Fruit fly (Drosophila melanogaster) whole organism, embryonic: ENCODE measurements around the gene MTF-1.

Experiments used
- CG10267 ChIP-seq: fragments of 200-800 bp; sonication (Bioruptor generic); optimal IDR thresholded peaks from 2 replicates; lab custom pipeline; 2018; ENCODE audit warnings: missing biosample characterization, mild to moderate bottlenecking, missing genetic modification characterization, moderate library complexity
- CG10543 ChIP-seq: fragments of 200-800 bp; sonication (Bioruptor generic); optimal IDR thresholded peaks from 3 replicates; lab custom pipeline; 2017; ENCODE audit warnings: missing biosample characterization, mild to moderate bottlenecking, missing genetic modification characterization, moderate library complexity
- CG10979 ChIP-seq: fragments of 200-800 bp; sonication (Bioruptor generic); optimal IDR thresholded peaks from 2 replicates; lab custom pipeline; 2018; ENCODE audit warnings: missing biosample characterization, mild to moderate bottlenecking, missing genetic modification characterization, moderate library complexity
- CG12391 ChIP-seq: fragments of 200-800 bp; sonication (Bioruptor generic); optimal IDR thresholded peaks from 3 replicates; lab custom pipeline; 2018; ENCODE audit warnings: missing biosample characterization, mild to moderate bottlenecking, missing genetic modification characterization, moderate library complexity
- CG13775 ChIP-seq: fragments of 200-800 bp; sonication (Bioruptor generic); optimal IDR thresholded peaks from 3 replicates; lab custom pipeline; 2017; ENCODE audit warnings: missing biosample characterization, mild to moderate bottlenecking, missing genetic modification characterization
- CG1529 ChIP-seq: fragments of 200-800 bp; sonication (Bioruptor generic); optimal IDR thresholded peaks from 3 replicates; lab custom pipeline; 2018; ENCODE audit warnings: missing biosample characterization, missing genetic modification characterization
- CG15514 ChIP-seq: fragments of 200-800 bp; sonication (Bioruptor generic); optimal IDR thresholded peaks from 3 replicates; lab custom pipeline; 2017; ENCODE audit warnings: missing biosample characterization, missing genetic modification characterization, mild to moderate bottlenecking, moderate library complexity, missing genetic modification reagents
- CG16815 ChIP-seq: fragments of 200-800 bp; sonication (Bioruptor generic); optimal IDR thresholded peaks from 3 replicates; lab custom pipeline; 2017; ENCODE audit warnings: missing biosample characterization, mild to moderate bottlenecking, missing genetic modification characterization
- CG1832 ChIP-seq: fragments of 200-800 bp; sonication (Bioruptor generic); optimal IDR thresholded peaks from 2 replicates; lab custom pipeline; 2017; ENCODE audit warnings: missing biosample characterization, mild to moderate bottlenecking, missing genetic modification characterization, inconsistent platforms
- CG18599 ChIP-seq: fragments of 200-800 bp; sonication (Bioruptor generic); optimal IDR thresholded peaks from 3 replicates; lab custom pipeline; 2017; ENCODE audit warnings: missing biosample characterization, missing genetic modification characterization, mild to moderate bottlenecking, moderate library complexity, missing genetic modification reagents
- CG2116 ChIP-seq: fragments of 200-800 bp; sonication (Bioruptor generic); optimal IDR thresholded peaks from 3 replicates; lab custom pipeline; 2018; ENCODE audit warnings: missing biosample characterization, mild to moderate bottlenecking, missing genetic modification characterization
- CG2889 ChIP-seq: fragments of 200-800 bp; sonication (Bioruptor generic); IDR thresholded peaks from 3 replicates; pipeline ENCODE4 v1.3.6; 2022; ENCODE audit warnings: missing biosample characterization, missing genetic modification characterization
- CG31365 ChIP-seq: fragments of 200-800 bp; sonication (Bioruptor generic); optimal IDR thresholded peaks from 2 replicates; lab custom pipeline; 2018; ENCODE audit warnings: missing biosample characterization, mild to moderate bottlenecking, missing genetic modification characterization
- CG3281 ChIP-seq: fragments of 200-800 bp; sonication (Bioruptor generic); optimal IDR thresholded peaks from 3 replicates; lab custom pipeline; 2017; ENCODE audit warnings: missing biosample characterization, mild to moderate bottlenecking, missing genetic modification characterization
- CG33557 ChIP-seq: fragments of 200-800 bp; sonication (Bioruptor generic); optimal IDR thresholded peaks from 2 replicates; lab custom pipeline; 2019; ENCODE audit warnings: missing biosample characterization, mild to moderate bottlenecking, missing genetic modification characterization, moderate library complexity
- CG34224 ChIP-seq: fragments of 200-800 bp; sonication (Bioruptor generic); IDR thresholded peaks from 3 replicates; pipeline ENCODE4 v1.3.6; 2022; ENCODE audit warnings: missing biosample characterization, missing genetic modification characterization; ENCODE audit not compliant: partially characterized antibody
- CG42726 ChIP-seq: fragments of 200-800 bp; sonication (Bioruptor generic); IDR thresholded peaks from 2 replicates; pipeline ENCODE4 v1.3.6; 2022; ENCODE audit warnings: missing biosample characterization, missing genetic modification characterization; ENCODE audit not compliant: partially characterized antibody
- CG6683 ChIP-seq: fragments of 200-800 bp; sonication (Bioruptor generic); optimal IDR thresholded peaks from 2 replicates; lab custom pipeline; 2017; ENCODE audit warnings: missing biosample characterization, mild to moderate bottlenecking, missing genetic modification characterization, missing genetic modification reagents
- CG6689 ChIP-seq: fragments of 200-800 bp; sonication (Bioruptor generic); IDR thresholded peaks from 2 replicates; pipeline ENCODE4 v1.3.6; 2022; ENCODE audit warnings: missing biosample characterization, missing genetic modification characterization
- CG6813 ChIP-seq: fragments of 200-800 bp; sonication (Bioruptor generic); optimal IDR thresholded peaks from 2 replicates; lab custom pipeline; 2017; ENCODE audit warnings: missing biosample characterization, missing genetic modification characterization, mild to moderate bottlenecking, moderate library complexity, missing genetic modification reagents
- CG7372 ChIP-seq: fragments of 200-800 bp; sonication (Bioruptor generic); IDR thresholded peaks from 2 replicates; pipeline ENCODE4 v1.3.6; 2022; ENCODE audit warnings: missing biosample characterization, missing genetic modification characterization
- CG8388 ChIP-seq: fragments of 200-800 bp; sonication (Bioruptor generic); optimal IDR thresholded peaks from 2 replicates; lab custom pipeline; 2019; ENCODE audit warnings: missing biosample characterization, mild to moderate bottlenecking, missing genetic modification characterization, moderate library complexity
- Deaf1 ChIP-seq: fragments of 200-800 bp; optimal IDR thresholded peaks from 3 replicates; lab custom pipeline; 2019; ENCODE audit warnings: missing biosample characterization, mild to moderate bottlenecking, missing genetic modification characterization, moderate library complexity
- Dek ChIP-seq: fragments of 200-800 bp; sonication (Bioruptor generic); optimal IDR thresholded peaks from 3 replicates; lab custom pipeline; 2019; ENCODE audit warnings: missing biosample characterization, mild to moderate bottlenecking, missing genetic modification characterization, moderate library complexity
- Hr78 ChIP-seq, 2 experiments: fragments of 200-800 bp in 1 of 2; fragments of >200 bp in 1 of 2; sonication (Bioruptor generic) in 1 of 2; optimal IDR thresholded peaks; 2 replicates each; lab custom pipeline; 2017 to 2019; ENCODE audit warnings: missing biosample characterization in 2 of 2, missing genetic modification characterization in 2 of 2, mild to moderate bottlenecking in 1 of 2, moderate library complexity in 1 of 2
- Max ChIP-seq: fragments of 200-800 bp; sonication (Bioruptor generic); optimal IDR thresholded peaks from 2 replicates; lab custom pipeline; 2016; ENCODE audit warnings: missing biosample characterization, mild to moderate bottlenecking, missing genetic modification characterization
- Meics ChIP-seq: fragments of 200-800 bp; sonication (Bioruptor generic); optimal IDR thresholded peaks from 2 replicates; lab custom pipeline; 2017; ENCODE audit warnings: missing biosample characterization, mild to moderate bottlenecking, missing genetic modification characterization
- NfI ChIP-seq: fragments of 200-800 bp; sonication (Bioruptor generic); optimal IDR thresholded peaks from 3 replicates; lab custom pipeline; 2018; ENCODE audit warnings: missing biosample characterization, mild to moderate bottlenecking, missing genetic modification characterization, moderate library complexity
- Rx ChIP-seq: fragments of 200-800 bp; sonication (Bioruptor generic); IDR thresholded peaks from 2 replicates; pipeline ENCODE4 v1.3.6; 2022; ENCODE audit warnings: missing biosample characterization, missing genetic modification characterization
- ara ChIP-seq: fragments of 200-800 bp; sonication (Bioruptor generic); IDR thresholded peaks from 2 replicates; pipeline ENCODE4 v1.3.6; 2022; ENCODE audit warnings: missing biosample characterization, missing genetic modification characterization
- cg ChIP-seq: fragments of 200-800 bp; sonication (Bioruptor generic); optimal IDR thresholded peaks from 3 replicates; lab custom pipeline; 2019; ENCODE audit warnings: missing biosample characterization, mild to moderate bottlenecking, missing genetic modification characterization, moderate library complexity
- cwo ChIP-seq: fragments of 200-800 bp; sonication (Bioruptor generic); optimal IDR thresholded peaks from 3 replicates; lab custom pipeline; 2017; ENCODE audit warnings: missing biosample characterization, missing genetic modification characterization, mild to moderate bottlenecking, moderate library complexity, missing genetic modification reagents
- da ChIP-seq: fragments of 200-800 bp; sonication (Bioruptor generic); optimal IDR thresholded peaks from 2 replicates; lab custom pipeline; 2016; ENCODE audit warnings: missing biosample characterization, missing genetic modification characterization
- dan ChIP-seq: fragments of 200-800 bp; sonication (Bioruptor generic); IDR thresholded peaks from 2 replicates; pipeline ENCODE4 v1.3.6; 2022; ENCODE audit warnings: missing biosample characterization, missing genetic modification characterization
- dpn ChIP-seq, 2 experiments: fragments of 200-800 bp; sonication (Bioruptor generic); optimal IDR thresholded peaks; 3 replicates each; lab custom pipeline; 2016; ENCODE audit warnings: missing biosample characterization in 2 of 2, missing genetic modification characterization in 2 of 2
- eyg ChIP-seq: fragments of 200-800 bp; sonication (Bioruptor generic); optimal IDR thresholded peaks from 3 replicates; lab custom pipeline; 2016; ENCODE audit warnings: missing biosample characterization, missing genetic modification characterization
- hkb ChIP-seq, 2 experiments: fragments of 200-800 bp in 1 of 2; fragments of >200 bp in 1 of 2; sonication (Bioruptor generic) in 1 of 2; IDR thresholded peaks in 1 of 2; optimal IDR thresholded peaks in 1 of 2; 2 replicates each; pipeline versions ENCODE4 v1.3.6 to Lab custom; 2017 to 2022; ENCODE audit warnings: missing biosample characterization in 1 of 2, missing genetic modification characterization in 1 of 2
- lola ChIP-seq, 3 experiments: fragments of >200 bp in 2 of 3; fragments of 200-800 bp in 1 of 3; sonication (Bioruptor generic) in 1 of 3; optimal IDR thresholded peaks; 2 replicates each; lab custom pipeline; 2017 to 2019; ENCODE audit warnings: missing biosample characterization in 3 of 3, missing genetic modification characterization in 3 of 3, mild to moderate bottlenecking in 1 of 3, moderate library complexity in 1 of 3
- row ChIP-seq: fragments of 200-800 bp; sonication (Bioruptor generic); IDR thresholded peaks from 3 replicates; pipeline ENCODE4 v1.3.6; 2022; ENCODE audit warnings: missing biosample characterization, missing genetic modification characterization
- salm ChIP-seq: fragments of 200-800 bp; sonication (Bioruptor generic); optimal IDR thresholded peaks from 2 replicates; lab custom pipeline; 2018; ENCODE audit warnings: missing biosample characterization, mild to moderate bottlenecking, missing genetic modification characterization
- sd ChIP-seq: fragments of 200-800 bp; sonication (Bioruptor generic); optimal IDR thresholded peaks from 3 replicates; lab custom pipeline; 2018; ENCODE audit warnings: missing biosample characterization, mild to moderate bottlenecking, missing genetic modification characterization, moderate library complexity
- sens ChIP-seq: fragments of 200-800 bp; sonication (Bioruptor generic); peaks from one replicate; lab custom pipeline; 2016; ENCODE audit warnings: missing biosample characterization, missing genetic modification characterization
- sim ChIP-seq: fragments of 200-800 bp; sonication (Bioruptor generic); IDR thresholded peaks from 2 replicates; pipeline ENCODE4 v1.3.6; 2022; ENCODE audit warnings: missing biosample characterization, missing genetic modification characterization
- sug ChIP-seq: fragments of 200-800 bp; optimal IDR thresholded peaks from 2 replicates; lab custom pipeline; 2019; ENCODE audit warnings: missing biosample characterization, mild to moderate bottlenecking, missing genetic modification characterization, moderate library complexity
- tap ChIP-seq: fragments of 200-800 bp; optimal IDR thresholded peaks from 3 replicates; lab custom pipeline; 2019; ENCODE audit warnings: missing biosample characterization, mild to moderate bottlenecking, missing genetic modification characterization, moderate library complexity
- tgo ChIP-seq: fragments of 200-800 bp; sonication (Bioruptor generic); IDR thresholded peaks from 3 replicates; pipeline ENCODE4 v1.3.6; 2022; ENCODE audit warnings: missing biosample characterization, missing genetic modification characterization
- tup ChIP-seq: fragments of 200-800 bp; sonication (Bioruptor generic); optimal IDR thresholded peaks from 2 replicates; lab custom pipeline; 2016; ENCODE audit warnings: missing biosample characterization, mild to moderate bottlenecking, missing genetic modification characterization, moderate library complexity
- unc-4 ChIP-seq: fragments of 200-800 bp; sonication (Bioruptor generic); IDR thresholded peaks from 2 replicates; pipeline ENCODE4 v1.3.6; 2022; ENCODE audit warnings: missing biosample characterization, missing genetic modification characterization; ENCODE audit not compliant: partially characterized antibody
- usp ChIP-seq: fragments of >200 bp; optimal IDR thresholded peaks from 2 replicates; lab custom pipeline; 2017; ENCODE audit warnings: missing biosample characterization, missing genetic modification characterization

Gene MTF-1

DNA sequence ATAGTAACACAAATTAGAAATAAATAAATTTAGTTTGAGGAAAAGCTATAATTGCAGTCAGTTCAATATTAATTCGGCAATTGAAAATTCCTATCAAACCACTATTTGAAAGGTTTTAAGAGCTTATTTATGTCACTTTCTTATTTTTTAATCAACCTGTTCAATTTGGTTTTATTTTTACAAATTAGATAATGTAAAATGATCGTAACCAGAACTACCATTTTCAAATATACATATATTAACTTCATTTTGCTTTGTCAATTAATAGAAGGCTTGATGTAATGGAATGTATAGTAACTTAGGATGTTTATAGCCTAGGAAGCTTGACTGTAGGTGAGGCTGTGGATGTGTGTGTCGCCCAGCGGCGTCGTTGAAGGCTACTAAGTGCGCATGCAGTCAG lies 36.5 kb downstream of the MTF-1 start (continued):
- TF ChIP-seq CG15514 (GFP tag; lab: Kevin White, UChicago) = no peak
- TF ChIP-seq CG31365 (tag; lab: Kevin White, UChicago) = no peak
- no peak for TF ChIP-seq CG10979 (tag; lab: Kevin White, UChicago)
- TF ChIP-seq CG13775 (GFP tag; lab: Kevin White, UChicago) = peak; percentile 15
- no peak for TF ChIP-seq tap
- TF ChIP-seq CG6689 = peak; percentile 28; the same call in 1 of the 2 replicates
- TF ChIP-seq Rx = no peak
- TF ChIP-seq Hr78 (GFP tag; optimal IDR thresholded peaks at IDR 0.05; lab: Kevin White, UChicago) = no peak
- no peak for TF ChIP-seq CG7372
- peak; percentile 29 for TF ChIP-seq cwo (GFP tag; lab: Kevin White, UChicago)
- TF ChIP-seq CG2116 (GFP tag; lab: Kevin White, UChicago) = no peak
- no peak for TF ChIP-seq CG42726
- peak; percentile 51; the same call in 2 of the 3 replicates for TF ChIP-seq row (GFP tag; lab: Robert Waterston, UW)
- TF ChIP-seq CG3281 (GFP tag; lab: Kevin White, UChicago) = peak; percentile 38
- no peak for TF ChIP-seq da (GFP tag; lab: Kevin White, UChicago)
- TF ChIP-seq dpn (GFP tag; optimal IDR thresholded peaks at IDR 0.05; lab: Kevin White, UChicago) = no peak
- no peak for TF ChIP-seq eyg (GFP tag; lab: Kevin White, UChicago)
- no peak for TF ChIP-seq tgo (GFP tag; lab: Robert Waterston, UW)
- TF ChIP-seq Meics (GFP tag; lab: Kevin White, UChicago) = peak; percentile 41
- no peak for TF ChIP-seq cg (GFP tag; lab: Kevin White, UChicago)
- TF ChIP-seq CG34224 = no peak
- TF ChIP-seq CG6813 (GFP tag; lab: Kevin White, UChicago) = no peak
- TF ChIP-seq CG16815 (GFP tag; lab: Kevin White, UChicago) = no peak
- peak; percentile 1 for TF ChIP-seq CG10267 (tag; lab: Kevin White, UChicago)
- TF ChIP-seq lola (GFP tag; optimal IDR thresholded peaks at IDR 0.05; lab: Kevin White, UChicago) = peak in 1 of 3 experiments; percentile 2
- peak; percentile 58 for TF ChIP-seq CG18599 (GFP tag; lab: Kevin White, UChicago)
- no peak for TF ChIP-seq Max (GFP tag; lab: Kevin White, UChicago)
- TF ChIP-seq CG33557 (GFP tag; lab: Kevin White, UChicago) = no peak
- no peak for TF ChIP-seq Deaf1
- TF ChIP-seq sd (tag; lab: Kevin White, UChicago) = no peak
- TF ChIP-seq ara = no peak
- TF ChIP-seq CG1832 (GFP tag; lab: Kevin White, UChicago) = no peak
- TF ChIP-seq hkb (optimal IDR thresholded peaks at IDR 0.05; lab: Kevin White, UChicago) = no peak
- TF ChIP-seq hkb (GFP tag; IDR thresholded peaks at IDR 0.05; lab: Robert Waterston, UW) = no peak
- TF ChIP-seq CG12391 = peak; percentile 56
- no peak for TF ChIP-seq unc-4 (GFP tag; lab: Robert Waterston, UW)
- TF ChIP-seq CG10543 (GFP tag; lab: Kevin White, UChicago) = peak; percentile 40
- TF ChIP-seq Dek (tag; lab: Kevin White, UChicago) = peak; percentile 19
- TF ChIP-seq dan (GFP tag; lab: Robert Waterston, UW) = no peak
- TF ChIP-seq usp (GFP tag; lab: Kevin White, UChicago) = no peak
- TF ChIP-seq CG6683 (GFP tag; lab: Kevin White, UChicago) = no peak
- no peak for TF ChIP-seq CG1529 (GFP tag; lab: Kevin White, UChicago)
- peak; percentile 73 for TF ChIP-seq sens (GFP tag; lab: Kevin White, UChicago)
- TF ChIP-seq CG8388 (GFP tag; lab: Kevin White, UChicago) = no peak
- no peak for TF ChIP-seq CG2889 (GFP tag; lab: Robert Waterston, UW)
- peak; percentile 16 for TF ChIP-seq sug (tag; lab: Kevin White, UChicago)
- TF ChIP-seq NfI = no peak
- no peak for TF ChIP-seq sim (GFP tag; lab: Robert Waterston, UW)
- TF ChIP-seq tup (GFP tag; lab: Kevin White, UChicago) = no peak
- TF ChIP-seq salm = no peak
